Fruit fly (Drosophila melanogaster) whole organism, embryonic: ENCODE data around the gene CG32313.
A peak's percentile ranks its signal among the peaks of the same experiment; 100 is the strongest.

Experiments
- Adf1 ChIP-seq: fragments of 200-800 bp; sonication (Bioruptor generic); IDR thresholded peaks from 2 replicates; pipeline ENCODE4 v1.3.6; 2022; ENCODE audit warnings: missing biosample characterization, missing genetic modification characterization
- C15 ChIP-seq: fragments of 200-800 bp; sonication (Bioruptor generic); IDR thresholded peaks from 3 replicates; pipeline ENCODE4 v1.3.6; 2022; ENCODE audit warnings: missing biosample characterization, missing genetic modification characterization
- CG10431 ChIP-seq: fragments of 200-800 bp; sonication (Bioruptor generic); optimal IDR thresholded peaks from 3 replicates; lab custom pipeline; 2018; ENCODE audit warnings: missing biosample characterization, mild to moderate bottlenecking, missing genetic modification characterization
- CG11247 ChIP-seq: fragments of 200-800 bp; sonication (Bioruptor generic); IDR thresholded peaks from 2 replicates; pipeline ENCODE4 v1.3.6; 2022; ENCODE audit warnings: missing biosample characterization, missing genetic modification characterization
- CG12071 ChIP-seq: fragments of 200-800 bp; sonication (Bioruptor generic); optimal IDR thresholded peaks from 3 replicates; lab custom pipeline; 2018; ENCODE audit warnings: missing biosample characterization, mild to moderate bottlenecking, missing genetic modification characterization
- CG14860 ChIP-seq: fragments of 200-800 bp; sonication (Bioruptor generic); IDR thresholded peaks from 3 replicates; pipeline ENCODE4 v1.3.6; 2022; ENCODE audit warnings: missing biosample characterization, missing genetic modification characterization; ENCODE audit not compliant: partially characterized antibody
- CG17568 ChIP-seq: fragments of 200-800 bp; sonication (Bioruptor generic); optimal IDR thresholded peaks from 2 replicates; lab custom pipeline; 2018; ENCODE audit warnings: missing biosample characterization, mild to moderate bottlenecking, missing genetic modification characterization, moderate library complexity
- CG18599 ChIP-seq: fragments of 200-800 bp; sonication (Bioruptor generic); optimal IDR thresholded peaks from 3 replicates; lab custom pipeline; 2017; ENCODE audit warnings: missing biosample characterization, missing genetic modification characterization, mild to moderate bottlenecking, moderate library complexity, missing genetic modification reagents
- CG2120 ChIP-seq: fragments of 200-800 bp; sonication (Bioruptor generic); optimal IDR thresholded peaks from 3 replicates; lab custom pipeline; 2016; ENCODE audit warnings: missing biosample characterization, missing genetic modification characterization
- CG3163 ChIP-seq: fragments of 200-800 bp; sonication (Bioruptor generic); optimal IDR thresholded peaks from 3 replicates; lab custom pipeline; 2016; ENCODE audit warnings: missing biosample characterization, missing genetic modification characterization
- CG5180 ChIP-seq: fragments of 200-800 bp; sonication (Bioruptor generic); optimal IDR thresholded peaks from 3 replicates; lab custom pipeline; 2017; ENCODE audit warnings: missing biosample characterization, missing genetic modification characterization, mild to moderate bottlenecking, moderate library complexity, missing genetic modification reagents
- CG6254 ChIP-seq: fragments of 200-800 bp; sonication (Bioruptor generic); optimal IDR thresholded peaks from 3 replicates; lab custom pipeline; 2017; ENCODE audit warnings: mild to moderate bottlenecking, missing biosample characterization, missing genetic modification reagents, missing genetic modification characterization
- CG7556 ChIP-seq: fragments of 200-800 bp; sonication (Bioruptor generic); optimal IDR thresholded peaks from 2 replicates; lab custom pipeline; 2017; ENCODE audit warnings: missing biosample characterization, mild to moderate bottlenecking, missing genetic modification characterization
- CG8765 ChIP-seq: fragments of 200-800 bp; sonication (Bioruptor generic); IDR thresholded peaks from 2 replicates; pipeline ENCODE4 v1.3.6; 2022; ENCODE audit warnings: missing biosample characterization, missing genetic modification characterization
- CG9932 ChIP-seq: fragments of 200-800 bp; sonication (Bioruptor generic); IDR thresholded peaks from 2 replicates; pipeline ENCODE4 v1.3.6; 2022; ENCODE audit warnings: missing biosample characterization, missing genetic modification characterization
- CHES-1-like ChIP-seq: fragments of 200-800 bp; sonication (Bioruptor generic); optimal IDR thresholded peaks from 2 replicates; lab custom pipeline; 2016; ENCODE audit warnings: missing biosample characterization, missing genetic modification characterization
- Drgx ChIP-seq: fragments of 200-800 bp; sonication (Bioruptor generic); IDR thresholded peaks from 2 replicates; pipeline ENCODE4 v1.3.6; 2022; ENCODE audit warnings: missing biosample characterization, missing genetic modification characterization
- Eip74EF ChIP-seq, 2 experiments: fragments of 200-800 bp in 1 of 2; fragments of >200 bp in 1 of 2; sonication (Bioruptor generic) in 1 of 2; optimal IDR thresholded peaks; 2 replicates each; lab custom pipeline; 2017 to 2019; ENCODE audit warnings: missing biosample characterization in 2 of 2, missing genetic modification characterization in 2 of 2, mild to moderate bottlenecking in 1 of 2, moderate library complexity in 1 of 2
- HmgD ChIP-seq: fragments of 200-800 bp; sonication (Bioruptor generic); optimal IDR thresholded peaks from 3 replicates; lab custom pipeline; 2016; ENCODE audit warnings: missing biosample characterization, missing genetic modification characterization
- Hmx ChIP-seq: fragments of 200-800 bp; sonication (Bioruptor generic); optimal IDR thresholded peaks from 2 replicates; lab custom pipeline; 2016; ENCODE audit warnings: missing biosample characterization, missing genetic modification characterization
- Hr3 ChIP-seq: fragments of 200-800 bp; sonication (Bioruptor generic); optimal IDR thresholded peaks from 3 replicates; lab custom pipeline; 2016; ENCODE audit warnings: missing biosample characterization, missing genetic modification characterization
- NC2α ChIP-seq: fragments of 200-800 bp; sonication (Bioruptor generic); optimal IDR thresholded peaks from 2 replicates; lab custom pipeline; 2016; ENCODE audit warnings: missing biosample characterization, missing genetic modification characterization
- NC2β ChIP-seq: fragments of 200-800 bp; sonication (Bioruptor generic); optimal IDR thresholded peaks from 2 replicates; lab custom pipeline; 2016; ENCODE audit warnings: missing biosample characterization, missing genetic modification characterization
- Nf-YB ChIP-seq: fragments of 200-800 bp; sonication (Bioruptor generic); optimal IDR thresholded peaks from 3 replicates; lab custom pipeline; 2019; ENCODE audit warnings: missing biosample characterization, mild to moderate bottlenecking, missing genetic modification characterization, moderate library complexity
- Sox100B ChIP-seq: fragments of 200-800 bp; sonication (Bioruptor generic); optimal IDR thresholded peaks from 3 replicates; lab custom pipeline; 2018; ENCODE audit warnings: missing biosample characterization, mild to moderate bottlenecking, missing genetic modification characterization
- Taf1 ChIP-seq: fragments of 200-800 bp; sonication (Bioruptor generic); IDR thresholded peaks from 2 replicates; pipeline ENCODE4 v1.3.6; 2022; ENCODE audit warnings: missing biosample characterization, missing genetic modification characterization
- Usf ChIP-seq: fragments of 200-800 bp; sonication (Bioruptor generic); optimal IDR thresholded peaks from 2 replicates; lab custom pipeline; 2017; ENCODE audit warnings: missing genotype, missing biosample characterization, missing genetic modification characterization
- ase ChIP-seq: fragments of 200-800 bp; sonication (Bioruptor generic); IDR thresholded peaks from 3 replicates; pipeline ENCODE4 v1.3.6; 2022; ENCODE audit warnings: missing biosample characterization, missing genetic modification characterization
- az2 ChIP-seq: fragments of 200-800 bp; sonication (Bioruptor generic); optimal IDR thresholded peaks from 3 replicates; lab custom pipeline; 2016; ENCODE audit warnings: missing biosample characterization, missing genetic modification characterization
- chif ChIP-seq, 2 experiments: fragments of 200-800 bp; sonication (Bioruptor generic); optimal IDR thresholded peaks; 3 replicates each; lab custom pipeline; 2016; ENCODE audit warnings: missing biosample characterization in 2 of 2, missing genetic modification characterization in 2 of 2
- chinmo ChIP-seq: fragments of 200-800 bp; sonication (Bioruptor generic); IDR thresholded peaks from 4 replicates; pipeline ENCODE4 v1.3.6; 2022; ENCODE audit warnings: missing biosample characterization, missing genetic modification characterization; ENCODE audit not compliant: partially characterized antibody
- crc ChIP-seq: fragments of 200-800 bp; sonication (Bioruptor generic); optimal IDR thresholded peaks from 2 replicates; lab custom pipeline; 2016; ENCODE audit warnings: missing biosample characterization, missing genetic modification characterization
- dmrt11E ChIP-seq: fragments of 200-800 bp; sonication (Bioruptor generic); optimal IDR thresholded peaks from 3 replicates; lab custom pipeline; 2018; ENCODE audit warnings: missing biosample characterization, mild to moderate bottlenecking, missing genetic modification characterization, moderate library complexity
- dmrt99B ChIP-seq: fragments of 200-800 bp; sonication (Bioruptor generic); optimal IDR thresholded peaks from 2 replicates; lab custom pipeline; 2018; ENCODE audit warnings: missing biosample characterization, mild to moderate bottlenecking, missing genetic modification characterization, moderate library complexity
- dpn ChIP-seq, 2 experiments: fragments of 200-800 bp; sonication (Bioruptor generic); optimal IDR thresholded peaks; 3 replicates each; lab custom pipeline; 2016; ENCODE audit warnings: missing biosample characterization in 2 of 2, missing genetic modification characterization in 2 of 2
- dysf ChIP-seq: fragments of 200-800 bp; sonication (Bioruptor generic); IDR thresholded peaks from 3 replicates; pipeline ENCODE4 v1.3.6; 2022; ENCODE audit warnings: missing biosample characterization, missing genetic modification characterization
- fru ChIP-seq: fragments of >200 bp; optimal IDR thresholded peaks from 2 replicates; lab custom pipeline; 2017
- gcm ChIP-seq: fragments of 200-800 bp; sonication (Bioruptor generic); optimal IDR thresholded peaks from 2 replicates; lab custom pipeline; 2019; ENCODE audit warnings: missing biosample characterization, mild to moderate bottlenecking, missing genetic modification characterization, moderate library complexity
- jigr1 ChIP-seq: fragments of 200-800 bp; sonication (Bioruptor generic); IDR thresholded peaks from 3 replicates; pipeline ENCODE4 v1.3.6; 2022; ENCODE audit warnings: missing biosample characterization, missing genetic modification characterization
- jing ChIP-seq: fragments of 200-800 bp; sonication (Bioruptor generic); optimal IDR thresholded peaks from 2 replicates; lab custom pipeline; 2018; ENCODE audit warnings: missing biosample characterization, mild to moderate bottlenecking, missing genetic modification characterization
- lbe ChIP-seq: fragments of 200-800 bp; sonication (Bioruptor generic); optimal IDR thresholded peaks from 2 replicates; lab custom pipeline; 2016; ENCODE audit warnings: missing biosample characterization, mild to moderate bottlenecking, missing genetic modification characterization
- lmd ChIP-seq: fragments of 200-800 bp; sonication (Bioruptor generic); IDR thresholded peaks from 2 replicates; pipeline ENCODE4 v1.3.6; 2022; ENCODE audit warnings: missing biosample characterization, missing genetic modification characterization
- phol ChIP-seq: fragments of 200-800 bp; sonication (Bioruptor generic); optimal IDR thresholded peaks from 3 replicates; lab custom pipeline; 2018; ENCODE audit warnings: missing biosample characterization, mild to moderate bottlenecking, missing genetic modification characterization, moderate library complexity
- salm ChIP-seq: fragments of 200-800 bp; sonication (Bioruptor generic); optimal IDR thresholded peaks from 2 replicates; lab custom pipeline; 2018; ENCODE audit warnings: missing biosample characterization, mild to moderate bottlenecking, missing genetic modification characterization
- scrt ChIP-seq: fragments of 200-800 bp; sonication (Bioruptor generic); optimal IDR thresholded peaks from 2 replicates; lab custom pipeline; 2018; ENCODE audit warnings: missing biosample characterization, mild to moderate bottlenecking, missing genetic modification characterization, moderate library complexity
- sim ChIP-seq: fragments of 200-800 bp; sonication (Bioruptor generic); IDR thresholded peaks from 2 replicates; pipeline ENCODE4 v1.3.6; 2022; ENCODE audit warnings: missing biosample characterization, missing genetic modification characterization
- stc ChIP-seq: fragments of 200-800 bp; sonication (Bioruptor generic); IDR thresholded peaks from 2 replicates; pipeline ENCODE4 v1.3.6; 2022; ENCODE audit warnings: missing biosample characterization, missing genetic modification characterization
- usp ChIP-seq: fragments of >200 bp; optimal IDR thresholded peaks from 2 replicates; lab custom pipeline; 2017; ENCODE audit warnings: missing biosample characterization, missing genetic modification characterization
- wor ChIP-seq: fragments of 200-800 bp; sonication (Bioruptor generic); IDR thresholded peaks from 2 replicates; pipeline ENCODE4 v1.3.6; 2022; ENCODE audit warnings: missing biosample characterization, missing genetic modification characterization
- yki ChIP-seq: fragments of >200 bp; optimal IDR thresholded peaks from 3 replicates; lab custom pipeline; 2018
- zen ChIP-seq: fragments of 200-800 bp; sonication (Bioruptor generic); optimal IDR thresholded peaks from 3 replicates; lab custom pipeline; 2018; ENCODE audit warnings: missing biosample characterization, mild to moderate bottlenecking, missing genetic modification characterization, moderate library complexity

The CG32313 gene

dm6 chr3L:1558178-1558788 is 12.7 kb upstream of the CG32313 start, which contains the start of the genes Pex10 and CG12099 (continued):
- peak; percentile 67 to 93 for TF ChIP-seq dpn (GFP tag; optimal IDR thresholded peaks at IDR 0.05; lab: Kevin White, UChicago)
- TF ChIP-seq chinmo (GFP tag; lab: Robert Waterston, UW) = peak; percentile 45; the same call in 1 of the 4 replicates
- peak; percentile 27 for TF ChIP-seq NC2β (GFP tag; lab: Kevin White, UChicago)
- TF ChIP-seq CG7556 (GFP tag; lab: Kevin White, UChicago) = peak; percentile 87
- no peak for TF ChIP-seq jing (GFP tag; lab: Kevin White, UChicago)
- TF ChIP-seq scrt = no peak
- TF ChIP-seq zen (tag; lab: Kevin White, UChicago) = peak; percentile 89
- peak; percentile 78 for TF ChIP-seq wor (GFP tag; lab: Robert Waterston, UW)
- TF ChIP-seq Taf1 (GFP tag; lab: Robert Waterston, UW) = peak; percentile 86
- TF ChIP-seq crc = no peak
- peak; percentile 70; the same call in 2 of the 3 replicates for TF ChIP-seq C15 (GFP tag; lab: Robert Waterston, UW)
- peak; percentile 87 for TF ChIP-seq dmrt11E
- TF ChIP-seq salm (tag; lab: Kevin White, UChicago) = peak; percentile 59
- TF ChIP-seq sim = peak; percentile 46; the same call in 1 of the 2 replicates
- no peak for TF ChIP-seq fru (lab: Kevin White, UChicago)
- peak; percentile 82 for TF ChIP-seq Drgx
- peak; percentile 30 to 66 for TF ChIP-seq chif (GFP tag; optimal IDR thresholded peaks at IDR 0.05; lab: Kevin White, UChicago)
- TF ChIP-seq CG5180 = no peak
- no peak for TF ChIP-seq dmrt99B (tag; lab: Kevin White, UChicago)
- TF ChIP-seq CG9932 = peak; percentile 98
- TF ChIP-seq NC2α = no peak
- TF ChIP-seq stc (GFP tag; lab: Robert Waterston, UW) = peak; percentile 74
- peak; percentile 88 for TF ChIP-seq az2 (GFP tag; lab: Kevin White, UChicago)
- TF ChIP-seq Hmx (GFP tag; lab: Kevin White, UChicago) = no peak
- TF ChIP-seq CHES-1-like (GFP tag; lab: Kevin White, UChicago) = peak; percentile 69
- peak; percentile 10 for TF ChIP-seq CG12071
- peak; percentile 94 for TF ChIP-seq lmd (GFP tag; lab: Robert Waterston, UW)
- TF ChIP-seq Adf1 (GFP tag; lab: Robert Waterston, UW) = peak; percentile 75
- TF ChIP-seq CG11247 (GFP tag; lab: Robert Waterston, UW) = peak; percentile 91
- no peak for TF ChIP-seq Eip74EF (GFP tag; optimal IDR thresholded peaks at IDR 0.05; lab: Kevin White, UChicago)
- TF ChIP-seq CG8765 (GFP tag; lab: Robert Waterston, UW) = peak; percentile 87
- TF ChIP-seq CG14860 (GFP tag; lab: Robert Waterston, UW) = peak; percentile 96
- peak; percentile 79 for TF ChIP-seq Usf
- TF ChIP-seq CG10431 (GFP tag; lab: Kevin White, UChicago) = no peak
- peak; percentile 85 for TF ChIP-seq ase (GFP tag; lab: Robert Waterston, UW)
- TF ChIP-seq Sox100B (GFP tag; lab: Kevin White, UChicago) = no peak
- peak; percentile 92 for TF ChIP-seq dysf (GFP tag; lab: Robert Waterston, UW)
- peak; percentile 89 for TF ChIP-seq CG18599 (GFP tag; lab: Kevin White, UChicago)
- peak; percentile 62 for TF ChIP-seq CG6254
- TF ChIP-seq HmgD (GFP tag; lab: Kevin White, UChicago) = no peak
- TF ChIP-seq yki (lab: Kevin White, UChicago) = no peak
- TF ChIP-seq CG2120 (GFP tag; lab: Kevin White, UChicago) = peak; percentile 89
- peak; percentile 80 for TF ChIP-seq jigr1 (GFP tag; lab: Robert Waterston, UW)
- TF ChIP-seq CG3163 (GFP tag; lab: Kevin White, UChicago) = peak; percentile 28
- TF ChIP-seq Nf-YB (GFP tag; lab: Kevin White, UChicago) = peak; percentile 72
- peak; percentile 92 for TF ChIP-seq Hr3 (GFP tag; lab: Kevin White, UChicago)
- TF ChIP-seq usp (GFP tag; lab: Kevin White, UChicago) = no peak
- no peak for TF ChIP-seq CG17568 (GFP tag; lab: Kevin White, UChicago)
- TF ChIP-seq gcm = peak; percentile 78
- TF ChIP-seq phol (tag; lab: Kevin White, UChicago) = peak; percentile 100
- peak; percentile 82 for TF ChIP-seq lbe (GFP tag; lab: Kevin White, UChicago)
